Fruit fly (Drosophila melanogaster) Kc167 (cell line): ENCODE results near the gene TORIP.

Experiments used
- Myc ChIP-seq: fragments of >200 bp; optimal IDR thresholded peaks from 2 replicates; lab custom pipeline; 2017; ENCODE audit warnings: missing external identifiers
- Sin3A ChIP-seq: fragments of >200 bp; optimal IDR thresholded peaks from 2 replicates; lab custom pipeline; 2018; ENCODE audit warnings: missing external identifiers
- h ChIP-seq: fragments of >200 bp; optimal IDR thresholded peaks from 3 replicates; lab custom pipeline; 2018; ENCODE audit warnings: missing external identifiers
- insv ChIP-seq: fragments of >200 bp; optimal IDR thresholded peaks from 3 replicates; lab custom pipeline; 2018; ENCODE audit warnings: missing external identifiers
- psq ChIP-seq: fragments of >200 bp; optimal IDR thresholded peaks from 2 replicates; lab custom pipeline; 2017; ENCODE audit warnings: missing external identifiers
- ttk ChIP-seq: sonication (Bioruptor generic); optimal IDR thresholded peaks from 2 replicates; lab custom pipeline; 2017; ENCODE audit warnings: missing external identifiers

DNA sequence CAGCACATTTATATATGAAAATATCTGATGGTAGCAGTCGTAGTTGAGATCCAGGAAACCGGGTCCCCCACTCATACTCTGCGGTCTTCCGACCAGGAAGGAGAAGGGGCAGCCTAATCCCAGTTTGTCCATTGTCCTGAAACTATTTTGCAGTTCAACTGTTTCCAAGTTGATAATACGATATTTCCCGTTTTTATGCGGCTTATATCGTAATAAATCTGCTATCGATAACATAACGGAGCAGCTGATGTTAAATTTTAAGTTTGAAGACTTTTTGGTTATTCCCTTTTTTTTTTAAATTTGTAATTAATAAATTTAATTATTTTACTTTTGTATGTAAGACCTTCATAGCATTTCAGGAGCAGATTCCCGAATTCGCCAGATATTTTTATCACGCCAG lies 3.8 kb downstream of the TORIP start, which contains the start of gene CG14102:
- TF ChIP-seq h: no peak
- TF ChIP-seq insv (lab: Kevin White, UChicago): no peak
- no peak for TF ChIP-seq psq
- TF ChIP-seq ttk (lab: Kevin White, UChicago): no peak
- no peak for TF ChIP-seq Myc (lab: Kevin White, UChicago)
- TF ChIP-seq Sin3A (lab: Kevin White, UChicago): no peak
